Fruit fly (Drosophila melanogaster): ENCODE data around the gene Gss2.

Gss2 gene

DNA sequence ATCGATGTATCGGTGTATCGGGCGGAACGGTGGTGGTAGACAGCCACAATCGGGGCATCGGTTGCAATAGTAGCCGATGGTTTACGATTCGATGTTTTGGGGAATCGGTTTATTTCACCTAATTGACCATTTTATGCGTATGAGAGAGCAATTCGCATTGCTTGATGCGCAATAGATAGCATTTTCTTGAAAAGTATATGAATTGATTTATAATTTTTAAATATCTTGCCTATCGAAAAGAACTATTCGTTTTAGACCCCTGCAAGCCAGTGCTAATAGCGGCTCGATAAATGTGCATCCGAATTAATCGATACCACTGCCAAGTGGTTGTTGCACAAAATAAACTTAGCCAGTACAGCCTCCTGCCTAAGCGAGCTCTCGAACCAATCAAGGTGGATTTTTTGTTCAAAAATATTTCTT lies 12.3 kb upstream of the Gss2 start, which contains the start of gene mnb (continued):
- TF ChIP-seq CG10267 (tag; optimal IDR thresholded peaks at IDR 0.05) = peak; percentile 46
- no peak for TF ChIP-seq CG10543 (GFP tag; optimal IDR thresholded peaks at IDR 0.05)
- no peak for TF ChIP-seq CG10654 (GFP tag; optimal IDR thresholded peaks at IDR 0.05)
- TF ChIP-seq Bgb (GFP tag; IDR thresholded peaks at IDR 0.05; ENCODE audit: partially characterized antibody) = peak; percentile 97
- no peak for TF ChIP-seq az2 (GFP tag; optimal IDR thresholded peaks at IDR 0.05)
- peak; percentile 99 for TF ChIP-seq hbn (GFP tag; IDR thresholded peaks at IDR 0.05; ENCODE audit: partially characterized antibody)
- TF ChIP-seq crp (GFP tag; optimal IDR thresholded peaks at IDR 0.05) = no peak
- no peak for TF ChIP-seq jing (GFP tag; optimal IDR thresholded peaks at IDR 0.05)
- TF ChIP-seq sim (GFP tag; IDR thresholded peaks at IDR 0.05) = no peak
- no peak for TF ChIP-seq CG18476 (GFP tag; optimal IDR thresholded peaks at IDR 0.05)
- TF ChIP-seq CG7963 (GFP tag; IDR thresholded peaks at IDR 0.05; ENCODE audit: partially characterized antibody) = peak; percentile 97
- no peak for TF ChIP-seq ase (GFP tag; IDR thresholded peaks at IDR 0.05)
- no peak for TF ChIP-seq Side (GFP tag; optimal IDR thresholded peaks at IDR 0.05)
- TF ChIP-seq Oaz (GFP tag; IDR thresholded peaks at IDR 0.05) = no peak
- TF ChIP-seq TFAM (GFP tag; optimal IDR thresholded peaks at IDR 0.05) = no peak
- no peak for TF ChIP-seq maf-S (GFP tag; optimal IDR thresholded peaks at IDR 0.05)
- TF ChIP-seq da (GFP tag; optimal IDR thresholded peaks at IDR 0.05) = no peak
- TF ChIP-seq Bdp1 (GFP tag; optimal IDR thresholded peaks at IDR 0.05) = peak; percentile 22
- TF ChIP-seq grn (GFP tag; optimal IDR thresholded peaks at IDR 0.05) = no peak
- TF ChIP-seq CG2678 (tag; optimal IDR thresholded peaks at IDR 0.05) = peak; percentile 19
- TF ChIP-seq BEAF-32 (GFP tag; optimal IDR thresholded peaks at IDR 0.05) = peak; percentile 99
- no peak for TF ChIP-seq tap (tag; optimal IDR thresholded peaks at IDR 0.05)
- no peak for TF ChIP-seq CG4404 (GFP tag; IDR thresholded peaks at IDR 0.05)
- no peak for TF ChIP-seq Rx (GFP tag; IDR thresholded peaks at IDR 0.05)
- TF ChIP-seq so (GFP tag; IDR thresholded peaks at IDR 0.05) = no peak
- TF ChIP-seq lmd (GFP tag; IDR thresholded peaks at IDR 0.05) = no peak
- TF ChIP-seq ftz-f1 (GFP tag; optimal IDR thresholded peaks at IDR 0.05) = no peak
- TF ChIP-seq phol (tag; optimal IDR thresholded peaks at IDR 0.05) = peak; percentile 41
- no peak for TF ChIP-seq ranshi (GFP tag; IDR thresholded peaks at IDR 0.05)
- no peak for TF ChIP-seq CG16815 (GFP tag; optimal IDR thresholded peaks at IDR 0.05)
- TF ChIP-seq prd (optimal IDR thresholded peaks at IDR 0.05) = no peak
- peak; percentile 40; the same call in 1 of the 3 replicates for TF ChIP-seq prd (GFP tag; IDR thresholded peaks at IDR 0.05)
- TF ChIP-seq CG9797 (GFP tag; optimal IDR thresholded peaks at IDR 0.05) = peak; percentile 58
- TF ChIP-seq schlank (tag; optimal IDR thresholded peaks at IDR 0.05) = no peak
- no peak for TF ChIP-seq gcm2 (GFP tag; optimal IDR thresholded peaks at IDR 0.05)
- TF ChIP-seq Atf6 (GFP tag; IDR thresholded peaks at IDR 0.05) = 0 out of 2 replicates have a peak, but pooled peaks have one; percentile 23
- no peak for TF ChIP-seq btn (GFP tag; optimal IDR thresholded peaks at IDR 0.05)
- TF ChIP-seq CG30403 (GFP tag; optimal IDR thresholded peaks at IDR 0.05) = peak; percentile 27
- TF ChIP-seq Mes4 (GFP tag; optimal IDR thresholded peaks at IDR 0.05) = peak; percentile 24
- TF ChIP-seq CG34224 (GFP tag; IDR thresholded peaks at IDR 0.05; ENCODE audit: partially characterized antibody) = peak; percentile 99
- peak; percentile 98 for TF ChIP-seq tna (GFP tag; IDR thresholded peaks at IDR 0.05; ENCODE audit: partially characterized antibody)
- TF ChIP-seq sob (GFP tag; IDR thresholded peaks at IDR 0.05) = 0 out of 2 replicates have a peak, but pooled peaks have one; percentile 30
- TF ChIP-seq CG2875 (GFP tag; optimal IDR thresholded peaks at IDR 0.05) = no peak
- TF ChIP-seq nau (GFP tag; optimal IDR thresholded peaks at IDR 0.05) = no peak
- no peak for TF ChIP-seq wdn (GFP tag; IDR thresholded peaks at IDR 0.05)
- no peak for TF ChIP-seq pnt (GFP tag; optimal IDR thresholded peaks at IDR 0.05)
- TF ChIP-seq mam (GFP tag; optimal IDR thresholded peaks at IDR 0.05) = peak; percentile 48
- TF ChIP-seq salm (tag; optimal IDR thresholded peaks at IDR 0.05) = no peak
- TF ChIP-seq Jarid2 (GFP tag; optimal IDR thresholded peaks at IDR 0.05) = no peak
- no peak for TF ChIP-seq Ravus (GFP tag; IDR thresholded peaks at IDR 0.05)
- no peak for TF ChIP-seq CG8281 (tag; optimal IDR thresholded peaks at IDR 0.05)
- TF ChIP-seq C15 (GFP tag; IDR thresholded peaks at IDR 0.05) = no peak
